Fruit fly (Drosophila melanogaster): Measurements from ENCODE around the gene modSP.

dm6 chr3R:16613300-16613699, 42.2 kb downstream of the modSP start, which contains the start of gene CG12783:
- TF ChIP-seq Jra (GFP tag; optimal IDR thresholded peaks at IDR 0.05) (no peak), ey (GFP tag; optimal IDR thresholded peaks at IDR 0.05) (no peak), Mio (GFP tag; optimal IDR thresholded peaks at IDR 0.05) (no peak), Sp1 (GFP tag; optimal IDR thresholded peaks at IDR 0.05) (no peak), psq (GFP tag; optimal IDR thresholded peaks at IDR 0.05) (no peak), h (GFP tag; optimal IDR thresholded peaks at IDR 0.05) (no peak), jim (GFP tag; optimal IDR thresholded peaks at IDR 0.05) (no peak), rgr (GFP tag; optimal IDR thresholded peaks at IDR 0.05) (no peak), Dif (GFP tag; optimal IDR thresholded peaks at IDR 0.05; ENCODE audit: partially characterized antibody) (no peak)

All from whole organism, wandering third instar larva.